Fruit fly (Drosophila melanogaster) whole organism, prepupa: ENCODE measurements around the gene CG4829.
A peak's percentile ranks its signal among the peaks of the same experiment; 100 is the strongest.

Experiments used
- Blimp-1 ChIP-seq: fragments of 200-800 bp; sonication (Bioruptor generic); optimal IDR thresholded peaks from 3 replicates; lab custom pipeline; 2017; ENCODE audit warnings: missing biosample characterization, missing genetic modification characterization, mild to moderate bottlenecking, moderate library complexity, missing genetic modification reagents
- CG10631 ChIP-seq: fragments of 200-800 bp; sonication (Bioruptor generic); optimal IDR thresholded peaks from 2 replicates; lab custom pipeline; 2016; ENCODE audit warnings: missing biosample characterization, missing genetic modification characterization
- CG11294 ChIP-seq: fragments of 200-800 bp; sonication (Bioruptor generic); IDR thresholded peaks from 2 replicates; pipeline ENCODE4 v1.3.6; 2022; ENCODE audit warnings: missing biosample characterization, missing genetic modification characterization
- CG11762 ChIP-seq: fragments of 200-800 bp; sonication (Bioruptor generic); optimal IDR thresholded peaks from 3 replicates; lab custom pipeline; 2016; ENCODE audit warnings: missing biosample characterization, missing genetic modification characterization; ENCODE audit not compliant: insufficient read depth
- CG15336 ChIP-seq: fragments of 200-800 bp; sonication (Bioruptor generic); IDR thresholded peaks from 2 replicates; pipeline ENCODE4 v1.3.6; 2022; ENCODE audit warnings: missing biosample characterization, missing genetic modification characterization
- CG1621 ChIP-seq: fragments of 200-800 bp; sonication (Bioruptor generic); optimal IDR thresholded peaks from 3 replicates; lab custom pipeline; 2018; ENCODE audit warnings: missing biosample characterization, mild to moderate bottlenecking, missing genetic modification characterization
- CG16779 ChIP-seq: fragments of 200-800 bp; sonication (Bioruptor generic); optimal IDR thresholded peaks from 3 replicates; lab custom pipeline; 2017; ENCODE audit warnings: missing biosample characterization, mild to moderate bottlenecking, missing genetic modification characterization
- CG3032 ChIP-seq: fragments of 200-800 bp; optimal IDR thresholded peaks from 2 replicates; lab custom pipeline; 2019; ENCODE audit warnings: missing biosample characterization, mild to moderate bottlenecking, missing genetic modification characterization, moderate library complexity
- CG31627 ChIP-seq: fragments of 200-800 bp; sonication (Bioruptor generic); optimal IDR thresholded peaks from 3 replicates; lab custom pipeline; 2016; ENCODE audit warnings: missing biosample characterization, missing genetic modification characterization
- CG32006 ChIP-seq: fragments of 200-800 bp; sonication (Bioruptor generic); optimal IDR thresholded peaks from 3 replicates; lab custom pipeline; 2017; ENCODE audit warnings: missing biosample characterization, mild to moderate bottlenecking, missing genetic modification characterization
- CG34406 ChIP-seq: fragments of 200-800 bp; sonication (Bioruptor generic); optimal IDR thresholded peaks from 3 replicates; lab custom pipeline; 2016; ENCODE audit warnings: missing biosample characterization, missing genetic modification characterization
- CG3919 ChIP-seq: fragments of 200-800 bp; sonication (Bioruptor generic); optimal IDR thresholded peaks from 3 replicates; lab custom pipeline; 2016; ENCODE audit warnings: missing biosample characterization, missing genetic modification characterization
- CG4318 ChIP-seq: fragments of 200-800 bp; sonication (Bioruptor generic); optimal IDR thresholded peaks from 3 replicates; lab custom pipeline; 2017; ENCODE audit warnings: missing biosample characterization, mild to moderate bottlenecking, missing genetic modification characterization
- CG6792 ChIP-seq: fragments of 200-800 bp; sonication (Bioruptor generic); optimal IDR thresholded peaks from 3 replicates; lab custom pipeline; 2016; ENCODE audit warnings: missing biosample characterization, missing genetic modification characterization
- CG6808 ChIP-seq: fragments of 200-800 bp; sonication (Bioruptor generic); optimal IDR thresholded peaks from 3 replicates; lab custom pipeline; 2017; ENCODE audit warnings: missing biosample characterization, missing genetic modification characterization, mild to moderate bottlenecking, moderate library complexity, missing genetic modification reagents
- CG6854 ChIP-seq: fragments of 200-800 bp; sonication (Bioruptor generic); optimal IDR thresholded peaks from 2 replicates; lab custom pipeline; 2017; ENCODE audit warnings: missing biosample characterization, mild to moderate bottlenecking, missing genetic modification characterization
- CG7368 ChIP-seq: fragments of 200-800 bp; sonication (Bioruptor generic); optimal IDR thresholded peaks from 3 replicates; lab custom pipeline; 2016; ENCODE audit warnings: missing biosample characterization, missing genetic modification characterization
- CG8119 ChIP-seq: fragments of 200-800 bp; sonication (Bioruptor generic); IDR thresholded peaks from 3 replicates; pipeline ENCODE4 v1.3.6; 2022; ENCODE audit warnings: missing biosample characterization, missing genetic modification characterization
- CG8319 ChIP-seq: fragments of 200-800 bp; sonication (Bioruptor generic); optimal IDR thresholded peaks from 3 replicates; lab custom pipeline; 2016; ENCODE audit warnings: missing biosample characterization, missing genetic modification characterization
- CG8632 ChIP-seq: fragments of 200-800 bp; sonication (Bioruptor generic); optimal IDR thresholded peaks from 3 replicates; lab custom pipeline; 2016; ENCODE audit warnings: missing biosample characterization, missing genetic modification characterization
- CG9139 ChIP-seq: fragments of 200-800 bp; sonication (Bioruptor generic); optimal IDR thresholded peaks from 3 replicates; lab custom pipeline; 2017; ENCODE audit warnings: missing biosample characterization, mild to moderate bottlenecking, missing genetic modification characterization
- Eip75B ChIP-seq: fragments of 200-800 bp; sonication (Bioruptor generic); optimal IDR thresholded peaks from 3 replicates; lab custom pipeline; 2016; ENCODE audit warnings: missing biosample characterization, missing genetic modification characterization
- Eip78C ChIP-seq: fragments of 200-800 bp; sonication (Bioruptor generic); peaks from one replicate; lab custom pipeline; 2016; ENCODE audit warnings: missing biosample characterization, missing genetic modification characterization
- Eip93F ChIP-seq: fragments of 200-800 bp; sonication (Bioruptor generic); optimal IDR thresholded peaks from 2 replicates; lab custom pipeline; 2016; ENCODE audit warnings: missing biosample characterization, mild to moderate bottlenecking, missing genetic modification characterization
- Ets21C ChIP-seq: fragments of 200-800 bp; sonication (Bioruptor generic); optimal IDR thresholded peaks from 3 replicates; lab custom pipeline; 2016; ENCODE audit warnings: missing biosample characterization, missing genetic modification characterization
- Ets96B ChIP-seq: fragments of 200-800 bp; optimal IDR thresholded peaks from 2 replicates; lab custom pipeline; 2019; ENCODE audit warnings: missing biosample characterization, mild to moderate bottlenecking, missing genetic modification characterization, moderate library complexity
- Hr38 ChIP-seq: sonication (Bioruptor generic); optimal IDR thresholded peaks from 2 replicates; lab custom pipeline; 2016; ENCODE audit warnings: missing biosample characterization, missing genetic modification characterization
- Hr39 ChIP-seq: fragments of 200-800 bp; sonication (Bioruptor generic); optimal IDR thresholded peaks from 2 replicates; lab custom pipeline; 2016; ENCODE audit warnings: missing biosample characterization, missing genetic modification characterization
- Hr4 ChIP-seq: fragments of 200-800 bp; sonication (Bioruptor generic); optimal IDR thresholded peaks from 3 replicates; lab custom pipeline; 2016; ENCODE audit warnings: missing biosample characterization, missing genetic modification characterization
- Lpt ChIP-seq: fragments of 200-800 bp; sonication (Bioruptor generic); optimal IDR thresholded peaks from 3 replicates; lab custom pipeline; 2016; ENCODE audit warnings: missing biosample characterization, missing genetic modification characterization
- Met ChIP-seq: fragments of 200-800 bp; sonication (Bioruptor generic); optimal IDR thresholded peaks from 3 replicates; lab custom pipeline; 2016; ENCODE audit warnings: missing biosample characterization, missing genetic modification characterization
- OdsH ChIP-seq: fragments of 200-800 bp; sonication (Bioruptor generic); optimal IDR thresholded peaks from 3 replicates; lab custom pipeline; 2016; ENCODE audit warnings: missing biosample characterization, missing genetic modification characterization
- Smox ChIP-seq: fragments of 200-800 bp; sonication (Bioruptor generic); optimal IDR thresholded peaks from 3 replicates; lab custom pipeline; 2016; ENCODE audit warnings: missing biosample characterization, missing genetic modification characterization
- Sox102F ChIP-seq: fragments of 200-800 bp; sonication (Bioruptor generic); optimal IDR thresholded peaks from 2 replicates; lab custom pipeline; 2016; ENCODE audit warnings: missing biosample characterization, mild to moderate bottlenecking, missing genetic modification characterization
- Sox14 ChIP-seq: fragments of 200-800 bp; sonication (Bioruptor generic); optimal IDR thresholded peaks from 3 replicates; lab custom pipeline; 2016; ENCODE audit warnings: missing biosample characterization, missing genetic modification characterization
- Sox15 ChIP-seq: fragments of 200-800 bp; sonication (Bioruptor generic); optimal IDR thresholded peaks from 3 replicates; lab custom pipeline; 2016; ENCODE audit warnings: missing biosample characterization, missing genetic modification characterization
- achi ChIP-seq: fragments of 200-800 bp; sonication (Bioruptor generic); optimal IDR thresholded peaks from 3 replicates; lab custom pipeline; 2016; ENCODE audit warnings: missing biosample characterization, missing genetic modification characterization
- cyc ChIP-seq: fragments of 200-800 bp; sonication (Bioruptor generic); optimal IDR thresholded peaks from 3 replicates; lab custom pipeline; 2016; ENCODE audit warnings: missing biosample characterization, missing genetic modification characterization
- dac ChIP-seq: fragments of 200-800 bp; sonication (Bioruptor generic); optimal IDR thresholded peaks from 2 replicates; lab custom pipeline; 2017; ENCODE audit warnings: missing biosample characterization, mild to moderate bottlenecking, missing genetic modification characterization
- dsx ChIP-seq: fragments of 200-800 bp; optimal IDR thresholded peaks from 3 replicates; lab custom pipeline; 2019; ENCODE audit warnings: missing biosample characterization, mild to moderate bottlenecking, missing genetic modification characterization, moderate library complexity; ENCODE audit not compliant: poor library complexity, severe bottlenecking
- eg ChIP-seq: fragments of 200-800 bp; sonication (Bioruptor generic); IDR thresholded peaks from 3 replicates; pipeline ENCODE4 v1.3.6; 2022; ENCODE audit warnings: missing biosample characterization, missing genetic modification characterization
- esn ChIP-seq: fragments of 200-800 bp; sonication (Bioruptor generic); optimal IDR thresholded peaks from 2 replicates; lab custom pipeline; 2016; ENCODE audit warnings: missing biosample characterization, mild to moderate bottlenecking, missing genetic modification characterization, moderate library complexity
- fd59A ChIP-seq: fragments of 200-800 bp; sonication (Bioruptor generic); optimal IDR thresholded peaks from 2 replicates; lab custom pipeline; 2017; ENCODE audit warnings: missing biosample characterization, mild to moderate bottlenecking, missing genetic modification characterization, missing genetic modification reagents
- fd85E ChIP-seq: fragments of 200-800 bp; sonication (Bioruptor generic); optimal IDR thresholded peaks from 3 replicates; lab custom pipeline; 2016; ENCODE audit warnings: missing biosample characterization, missing genetic modification characterization
- fkh ChIP-seq: fragments of 200-800 bp; sonication (Bioruptor generic); optimal IDR thresholded peaks from 3 replicates; lab custom pipeline; 2017; ENCODE audit warnings: missing biosample characterization, mild to moderate bottlenecking, missing genetic modification characterization, moderate library complexity
- net ChIP-seq: fragments of 200-800 bp; sonication (Bioruptor generic); optimal IDR thresholded peaks from 3 replicates; lab custom pipeline; 2016; ENCODE audit warnings: missing biosample characterization, missing genetic modification characterization
- pdm3 ChIP-seq: fragments of 200-800 bp; sonication (Bioruptor generic); optimal IDR thresholded peaks from 3 replicates; lab custom pipeline; 2016; ENCODE audit warnings: missing biosample characterization, missing genetic modification characterization
- salr ChIP-seq, 2 experiments: fragments of 200-800 bp; sonication (Bioruptor generic); optimal IDR thresholded peaks; 3 replicates each; lab custom pipeline; 2016 to 2018; ENCODE audit warnings: missing biosample characterization in 2 of 2, missing genetic modification characterization in 2 of 2, mild to moderate bottlenecking in 1 of 2
- spab ChIP-seq: fragments of 200-800 bp; sonication (Bioruptor generic); optimal IDR thresholded peaks from 2 replicates; lab custom pipeline; 2017; ENCODE audit warnings: missing biosample characterization, mild to moderate bottlenecking, missing genetic modification characterization, missing genetic modification reagents
- ss ChIP-seq, 2 experiments: fragments of 200-800 bp; sonication (Bioruptor generic); optimal IDR thresholded peaks; 2 replicates in 1 of 2; 3 replicates in 1 of 2; lab custom pipeline; 2017 to 2018; ENCODE audit warnings: mild to moderate bottlenecking in 2 of 2, missing biosample characterization in 2 of 2, missing genetic modification characterization in 2 of 2, moderate library complexity in 1 of 2
- topi ChIP-seq: fragments of 200-800 bp; sonication (Bioruptor generic); optimal IDR thresholded peaks from 3 replicates; lab custom pipeline; 2016; ENCODE audit warnings: missing biosample characterization, missing genetic modification characterization
- vri ChIP-seq: fragments of 200-800 bp; sonication (Bioruptor generic); optimal IDR thresholded peaks from 3 replicates; lab custom pipeline; 2016; ENCODE audit warnings: missing biosample characterization, mild to moderate bottlenecking, missing genetic modification characterization

Gene CG4829

dm6 chrX:16811213-16811749 lies at the start of gene CG4829:
Gene CG4829, plus strand, starts transcription at chrX:16811699.
- peak; percentile 18 for TF ChIP-seq Sox15 (GFP tag; lab: Kevin White, UChicago)
- TF ChIP-seq ss (GFP tag; optimal IDR thresholded peaks at IDR 0.05; lab: Kevin White, UChicago), result no peak
- peak; percentile 25 for TF ChIP-seq CG6792
- peak; percentile 45 for TF ChIP-seq esn (GFP tag; lab: Kevin White, UChicago)
- peak; percentile 38 for TF ChIP-seq CG10631 (GFP tag; lab: Kevin White, UChicago)
- peak; percentile 29 for TF ChIP-seq CG34406 (GFP tag; lab: Kevin White, UChicago)
- TF ChIP-seq Blimp-1 (GFP tag; lab: Kevin White, UChicago), result no peak
- peak; percentile 48 for TF ChIP-seq OdsH (GFP tag; lab: Kevin White, UChicago)
- TF ChIP-seq achi (GFP tag; lab: Kevin White, UChicago), result peak; percentile 35
- peak; percentile 39 for TF ChIP-seq fkh (GFP tag; lab: Kevin White, UChicago)
- TF ChIP-seq dac (GFP tag; lab: Kevin White, UChicago), result no peak
- TF ChIP-seq dsx (GFP tag; lab: Kevin White, UChicago), result peak; percentile 14
- peak; percentile 18 for TF ChIP-seq net
- peak; percentile 5 for TF ChIP-seq CG11762 (GFP tag; lab: Kevin White, UChicago)
- TF ChIP-seq CG6854 (GFP tag; lab: Kevin White, UChicago), result no peak
- TF ChIP-seq CG7368 (GFP tag; lab: Kevin White, UChicago), result peak; percentile 38
- peak; percentile 23 for TF ChIP-seq Met (GFP tag; lab: Kevin White, UChicago)
- no peak for TF ChIP-seq CG9139
- TF ChIP-seq fd59A (GFP tag; lab: Kevin White, UChicago), result no peak
- TF ChIP-seq Ets21C, result peak; percentile 3
- TF ChIP-seq Hr38 (GFP tag; lab: Kevin White, UChicago), result no peak
- peak; percentile 79 for TF ChIP-seq eg (GFP tag; lab: Robert Waterston, UW)
- no peak for TF ChIP-seq salr (GFP tag; optimal IDR thresholded peaks at IDR 0.05; lab: Kevin White, UChicago)
- peak; percentile 45 for TF ChIP-seq Ets96B
- TF ChIP-seq CG3032 (tag; lab: Kevin White, UChicago), result peak; percentile 21
- TF ChIP-seq CG6808, result no peak
- TF ChIP-seq CG11294 (GFP tag; lab: Robert Waterston, UW), result no peak
- TF ChIP-seq vri (GFP tag; lab: Kevin White, UChicago), result no peak
- TF ChIP-seq cyc, result peak; percentile 63
- no peak for TF ChIP-seq Lpt (GFP tag; lab: Kevin White, UChicago)
- TF ChIP-seq Eip78C (GFP tag; lab: Kevin White, UChicago), result peak; percentile 85
- no peak for TF ChIP-seq CG8119 (GFP tag; lab: Robert Waterston, UW)
- no peak for TF ChIP-seq fd85E (GFP tag; lab: Kevin White, UChicago)
- TF ChIP-seq CG3919 (GFP tag; lab: Kevin White, UChicago), result peak; percentile 65
- no peak for TF ChIP-seq Eip75B (GFP tag; lab: Kevin White, UChicago)
- TF ChIP-seq Sox14 (GFP tag; lab: Kevin White, UChicago), result peak; percentile 23
- TF ChIP-seq Hr4 (GFP tag; lab: Kevin White, UChicago), result peak; percentile 41
- TF ChIP-seq CG31627 (GFP tag; lab: Kevin White, UChicago), result peak; percentile 58
- peak; percentile 53 for TF ChIP-seq Hr39 (GFP tag; lab: Kevin White, UChicago)
- TF ChIP-seq Sox102F, result peak; percentile 26
- no peak for TF ChIP-seq CG16779 (tag; lab: Kevin White, UChicago)
- no peak for TF ChIP-seq CG4318 (GFP tag; lab: Kevin White, UChicago)
- TF ChIP-seq CG1621 (tag; lab: Kevin White, UChicago), result peak; percentile 19
- peak; percentile 31 for TF ChIP-seq CG8632
- peak; percentile 64 for TF ChIP-seq topi (GFP tag; lab: Kevin White, UChicago)
- no peak for TF ChIP-seq Eip93F (GFP tag; lab: Kevin White, UChicago)
- peak; percentile 19 for TF ChIP-seq CG8319
- peak; percentile 67; the same call in 1 of the 2 replicates for TF ChIP-seq CG15336 (GFP tag; lab: Robert Waterston, UW)
- peak; percentile 50 for TF ChIP-seq pdm3 (GFP tag; lab: Kevin White, UChicago)
- TF ChIP-seq Smox (GFP tag; lab: Kevin White, UChicago), result no peak
- TF ChIP-seq spab (GFP tag; lab: Kevin White, UChicago), result no peak
- TF ChIP-seq CG32006 (GFP tag; lab: Kevin White, UChicago), result peak; percentile 58
